Worm (Caenorhabditis elegans) whole organism, L3 larva: ENCODE results near the gene faah-3.
A peak's percentile ranks its signal among the peaks of the same experiment; 100 is the strongest.

ENCODE experiments used
- R02D3.7 ChIP-seq: fragments of 150-350 bp; optimal IDR thresholded peaks from 2 replicates; lab custom pipeline; 2014; ENCODE audit warnings: missing biosample characterization, missing genetic modification characterization
- ZK546.5 ChIP-seq: sonication (generic microtip); optimal IDR thresholded peaks from 2 replicates; lab custom pipeline; 2017; ENCODE audit warnings: missing biosample characterization, missing genetic modification characterization
- aly-2 ChIP-seq: fragments of 150-350 bp; optimal IDR thresholded peaks from 2 replicates; lab custom pipeline; 2014; ENCODE audit warnings: missing biosample characterization, missing genetic modification characterization
- ama-1 ChIP-seq: fragments of 150-350 bp; optimal IDR thresholded peaks from 2 replicates; lab custom pipeline; 2018
- ceh-16 ChIP-seq: sonication (generic microtip); optimal IDR thresholded peaks from 2 replicates; lab custom pipeline; 2017; ENCODE audit warnings: missing biosample characterization, missing genetic modification characterization
- ceh-28 ChIP-seq: fragments of 150-350 bp; optimal IDR thresholded peaks from 2 replicates; lab custom pipeline; 2014; ENCODE audit warnings: missing biosample characterization, missing genetic modification reagents, missing genetic modification characterization
- ceh-9 ChIP-seq: sonication (generic microtip); optimal IDR thresholded peaks from 2 replicates; lab custom pipeline; 2018; ENCODE audit warnings: missing biosample characterization, missing genetic modification characterization
- egl-27 ChIP-seq: sonication (generic microtip); optimal IDR thresholded peaks from 4 replicates; lab custom pipeline; 2017; ENCODE audit warnings: missing biosample characterization, missing genetic modification reagents, missing genetic modification characterization
- elt-1 ChIP-seq: fragments of 150-350 bp; optimal IDR thresholded peaks from 2 replicates; lab custom pipeline; 2014; ENCODE audit warnings: missing biosample characterization, missing genetic modification characterization
- elt-2 ChIP-seq: sonication (generic microtip); optimal IDR thresholded peaks from 2 replicates; lab custom pipeline; 2016; ENCODE audit warnings: missing genetic modification reagents, mild to moderate bottlenecking, missing genetic modification characterization, missing compliant biosample characterization
- eor-1 ChIP-seq, 2 experiments: fragments of 150-350 bp; optimal IDR thresholded peaks; 2 replicates each; lab custom pipeline; 2014 to 2018; ENCODE audit warnings: missing biosample characterization in 2 of 2, missing genetic modification characterization in 2 of 2
- fkh-2 ChIP-seq: fragments of 150-350 bp; optimal IDR thresholded peaks from 2 replicates; lab custom pipeline; 2014; ENCODE audit warnings: missing biosample characterization, missing genetic modification reagents, missing genetic modification characterization
- fos-1 ChIP-seq: fragments of 150-350 bp; optimal IDR thresholded peaks from 2 replicates; lab custom pipeline; 2014; ENCODE audit warnings: missing biosample characterization, missing genetic modification characterization
- lin-15B ChIP-seq: fragments of 150-350 bp; optimal IDR thresholded peaks from 2 replicates; lab custom pipeline; 2014; ENCODE audit warnings: missing biosample characterization, missing genetic modification characterization
- lin-39 ChIP-seq: fragments of 150-350 bp; optimal IDR thresholded peaks from 2 replicates; lab custom pipeline; 2018; ENCODE audit warnings: missing biosample characterization, missing genetic modification reagents, missing genetic modification characterization
- lsy-12 ChIP-seq: sonication (generic microtip); optimal IDR thresholded peaks from 2 replicates; lab custom pipeline; 2016; ENCODE audit warnings: mild to moderate bottlenecking, missing genetic modification characterization, missing compliant biosample characterization
- nfya-1 ChIP-seq: sonication (generic microtip); optimal IDR thresholded peaks from 2 replicates; lab custom pipeline; 2017; ENCODE audit warnings: missing genetic modification characterization, mild to moderate bottlenecking, missing compliant biosample characterization, antibody characterized with exemption, moderate library complexity; ENCODE audit not compliant: insufficient read depth
- nhr-237 ChIP-seq: fragments of 150-350 bp; optimal IDR thresholded peaks from 2 replicates; lab custom pipeline; 2014; ENCODE audit warnings: missing biosample characterization, missing genetic modification characterization
- nhr-25 ChIP-seq: sonication (generic microtip); optimal IDR thresholded peaks from 2 replicates; lab custom pipeline; 2017; ENCODE audit warnings: missing biosample characterization, missing genetic modification characterization
- nhr-67 ChIP-seq: fragments of 150-350 bp; optimal IDR thresholded peaks from 2 replicates; lab custom pipeline; 2014; ENCODE audit warnings: missing biosample characterization, missing genetic modification characterization
- nhr-76 ChIP-seq: fragments of 150-350 bp; sonication (generic microtip); optimal IDR thresholded peaks from 5 replicates; lab custom pipeline; 2014; ENCODE audit warnings: missing biosample characterization, missing genetic modification characterization
- pha-4 ChIP-seq: fragments of 150-350 bp; optimal IDR thresholded peaks from 2 replicates; lab custom pipeline; 2014; ENCODE audit warnings: missing biosample characterization, missing genetic modification reagents, missing genetic modification characterization
- pqm-1 ChIP-seq: fragments of 150-350 bp; optimal IDR thresholded peaks from 2 replicates; lab custom pipeline; 2017; ENCODE audit warnings: missing biosample characterization, missing genetic modification characterization, inconsistent platforms
- skn-1 ChIP-seq: fragments of 150-350 bp; optimal IDR thresholded peaks from 2 replicates; lab custom pipeline; 2014; ENCODE audit warnings: missing biosample characterization, missing genetic modification characterization
- snpc-4 ChIP-seq: fragments of 150-350 bp; optimal IDR thresholded peaks from 2 replicates; lab custom pipeline; 2014; ENCODE audit warnings: missing biosample characterization, missing genetic modification characterization
- unc-39 ChIP-seq: sonication (generic microtip); optimal IDR thresholded peaks from 4 replicates; lab custom pipeline; 2017; ENCODE audit warnings: missing biosample characterization, missing genetic modification characterization
- zag-1 ChIP-seq: fragments of 150-350 bp; optimal IDR thresholded peaks from 2 replicates; lab custom pipeline; 2014; ENCODE audit warnings: missing biosample characterization, missing genetic modification characterization

faah-3 gene

DNA sequence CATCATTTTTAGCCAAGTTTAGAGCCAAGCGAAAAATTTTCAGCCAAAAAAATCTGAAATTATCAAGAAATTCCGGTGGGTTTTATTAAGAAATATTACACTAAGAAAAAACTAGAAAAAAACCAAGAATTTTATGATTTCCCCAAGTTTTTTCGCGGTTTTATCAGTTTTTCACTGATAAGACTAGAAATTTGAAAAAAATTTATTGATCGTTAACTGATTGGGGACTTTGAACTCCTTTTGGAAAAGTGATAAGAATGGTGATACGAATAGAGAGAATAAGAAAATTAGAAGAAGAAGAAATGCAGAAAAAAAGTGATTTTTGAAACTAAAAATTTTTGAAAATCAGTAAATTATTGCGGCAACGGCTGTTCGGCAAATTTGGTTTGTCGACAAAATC lies at the start of gene faah-3:
faah-3 (minus strand) TSS at position 53 of the 400 bp plus-strand sequence.
- TF ChIP-seq fkh-2 (no peak), skn-1 (no peak), pha-4 (tag; lab: Kevin White, UChicago) (peak; percentile 13), elt-2 (peak; percentile 86), pqm-1 (tag; lab: Kevin White, UChicago) (peak; percentile 87)
- TF ChIP-seq, all 47 proteins: peak for 3

DNA sequence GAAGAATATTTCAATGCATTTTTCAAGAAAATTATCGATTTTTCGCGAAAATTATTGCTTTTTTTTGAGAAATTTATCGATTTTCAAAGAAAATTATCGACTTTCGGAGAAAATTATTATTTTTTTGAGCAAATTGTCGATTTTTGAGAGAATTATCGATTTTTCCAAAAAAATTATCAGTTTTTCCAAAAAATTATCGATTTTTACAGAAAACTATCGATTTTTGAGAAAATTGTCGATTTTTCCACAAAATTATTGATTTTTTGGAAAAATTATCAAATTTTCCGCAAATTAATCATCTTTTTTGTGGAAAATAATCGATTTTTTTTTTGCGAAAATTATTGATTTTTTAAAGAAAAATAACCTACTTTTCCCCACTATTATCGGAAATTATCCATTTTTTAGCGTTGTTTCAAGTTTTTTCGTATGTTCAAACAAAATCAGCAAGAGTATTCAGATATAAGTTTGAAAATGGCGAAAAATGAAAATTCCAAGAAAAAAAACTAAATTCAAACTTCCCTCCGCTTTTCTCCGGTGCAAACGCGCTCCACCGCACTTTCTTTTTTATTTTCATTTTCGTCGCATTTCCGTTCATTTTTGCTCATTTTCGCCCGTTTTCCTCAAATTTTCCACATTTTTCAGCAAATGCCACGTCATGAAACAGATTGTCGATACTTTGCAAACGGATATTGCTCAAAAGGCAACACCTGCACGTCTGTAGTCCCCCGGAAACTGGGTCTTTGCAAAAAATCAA lies 46.4 kb upstream of the faah-3 start, which contains the start of gene lep-2:
lep-2 (plus strand) TSS at position 637 of the 754 bp plus-strand sequence.
- TF ChIP-seq ceh-9 (tag; lab: Kevin White, UChicago) (no peak), ceh-28 (tag; lab: Kevin White, UChicago) (peak; percentile 96), nfya-1 (tag; lab: Kevin White, UChicago) (peak; percentile 4), lin-15B (tag; lab: Kevin White, UChicago) (peak; percentile 40)

DNA sequence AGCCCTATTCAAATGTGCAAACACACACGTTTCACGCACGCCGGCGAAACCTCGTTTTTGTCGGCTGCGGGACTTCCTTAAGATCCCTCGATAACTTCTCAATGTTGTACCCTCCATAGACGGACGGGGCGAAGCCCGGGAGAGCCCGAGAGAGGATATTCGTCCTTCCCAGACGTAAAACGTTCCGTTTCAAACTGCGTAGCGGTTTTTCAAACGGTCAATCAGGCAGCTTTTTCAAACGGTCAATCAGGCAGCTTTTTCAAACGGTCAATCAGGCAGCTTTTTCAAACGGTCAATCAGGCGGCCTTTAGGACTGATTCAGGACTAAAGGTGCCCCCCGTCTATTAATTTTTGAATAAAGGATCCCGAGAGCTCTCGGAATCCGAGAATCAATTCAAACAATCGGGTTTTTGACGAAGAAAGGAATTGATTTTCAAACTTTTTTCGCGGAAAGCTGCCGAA lies 45.8 kb upstream of the faah-3 start:
- TF ChIP-seq R02D3.7 (tag; lab: Kevin White, UChicago), result no peak
- peak; percentile 25 for TF ChIP-seq pqm-1 (tag; lab: Kevin White, UChicago)
- TF ChIP-seq ama-1 (lab: Kevin White, UChicago), result peak; percentile 92
- TF ChIP-seq snpc-4 (tag; lab: Kevin White, UChicago), result peak; percentile 94
- TF ChIP-seq elt-2, result peak; percentile 3
- no peak for TF ChIP-seq nhr-67 (tag; lab: Kevin White, UChicago)

DNA sequence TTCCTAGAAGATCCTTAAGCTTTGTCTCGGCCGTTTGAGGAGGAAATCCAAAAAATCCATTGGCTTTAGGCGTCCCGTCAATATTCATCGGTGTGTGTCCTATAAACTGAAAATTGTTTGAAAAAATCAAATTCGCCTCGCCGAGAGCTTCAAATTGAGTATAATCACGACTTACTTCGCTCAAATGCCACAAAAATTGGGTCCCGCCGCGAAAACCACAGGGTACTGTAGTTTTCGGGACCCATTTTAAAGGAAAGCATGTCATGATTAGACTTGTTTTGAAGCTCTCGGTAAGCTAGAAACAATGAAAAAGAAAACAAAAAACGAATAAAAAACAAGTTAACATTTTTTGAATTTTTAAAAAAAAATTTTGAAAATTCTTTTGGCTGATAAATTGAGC lies 44.9 kb upstream of the faah-3 start, which contains the start of gene egrh-2:
egrh-2 (minus strand) TSS at position 101 of the 400 bp plus-strand sequence.
- no peak for TF ChIP-seq fos-1 (tag; lab: Kevin White, UChicago)
- no peak for TF ChIP-seq ceh-28 (tag; lab: Kevin White, UChicago)
- no peak for TF ChIP-seq zag-1 (tag; lab: Kevin White, UChicago)
- no peak for TF ChIP-seq lin-15B (tag; lab: Kevin White, UChicago)
- TF ChIP-seq egl-27 (tag; lab: Kevin White, UChicago), result no peak
- TF ChIP-seq eor-1 (tag; optimal IDR thresholded peaks at IDR 0.05; lab: Kevin White, UChicago), result no peak
- TF ChIP-seq pqm-1 (tag; lab: Kevin White, UChicago), result no peak
- TF ChIP-seq ceh-16, result no peak
- TF ChIP-seq lsy-12 (tag; lab: Kevin White, UChicago), result no peak
- TF ChIP-seq lin-39, result no peak
- TF ChIP-seq nhr-76 (tag; lab: Kevin White, UChicago), result no peak
- no peak for TF ChIP-seq nhr-25 (tag; lab: Kevin White, UChicago)
- no peak for TF ChIP-seq elt-1 (tag; lab: Kevin White, UChicago)
- no peak for TF ChIP-seq fkh-2
- no peak for TF ChIP-seq ceh-9 (tag; lab: Kevin White, UChicago)
- TF ChIP-seq nhr-237 (tag; lab: Kevin White, UChicago), result no peak
- no peak for TF ChIP-seq ZK546.5 (tag; lab: Kevin White, UChicago)
- TF ChIP-seq unc-39 (tag; lab: Kevin White, UChicago), result no peak

DNA sequence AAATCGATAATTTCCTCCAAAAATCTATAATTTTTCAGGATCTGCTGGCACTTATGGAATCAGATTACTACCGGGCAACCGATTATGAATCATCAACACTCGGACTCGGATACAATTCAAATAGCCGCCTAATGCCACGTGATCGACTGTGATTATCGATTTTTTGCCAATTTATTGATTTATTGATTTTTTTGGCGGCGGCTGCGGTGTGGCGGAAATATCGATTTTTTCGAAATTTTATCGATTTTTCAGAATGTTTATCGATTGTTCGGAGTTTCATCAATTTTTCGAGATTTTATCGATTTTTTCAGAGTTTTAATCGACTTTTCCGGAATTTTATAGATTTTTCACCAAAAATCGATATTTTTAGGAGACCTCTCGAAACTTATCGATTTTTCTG lies 38.1 kb upstream of the faah-3 start:
- TF ChIP-seq lin-39 (no peak), aly-2 (tag; lab: Kevin White, UChicago) (no peak), ceh-28 (tag; lab: Kevin White, UChicago) (peak; percentile 99)

DNA sequence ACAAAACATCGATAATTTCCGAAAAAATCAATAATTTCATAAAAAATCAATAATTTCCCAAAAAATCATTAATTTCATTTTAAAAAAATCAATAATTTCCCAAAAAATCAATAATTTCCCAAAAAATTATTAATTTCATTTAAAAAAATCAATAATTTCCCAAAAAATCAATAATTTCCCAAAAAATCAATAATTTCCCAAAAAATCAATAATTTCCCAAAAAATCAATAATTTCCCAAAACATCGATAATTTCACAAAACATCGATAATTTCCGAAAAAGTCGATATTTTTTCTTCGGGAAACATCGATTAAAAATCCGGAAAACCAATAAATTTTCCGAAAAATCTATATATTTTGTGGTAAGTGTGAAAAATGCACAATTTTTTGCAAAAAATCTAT lies 32.9 kb upstream of the faah-3 start:
- peak; percentile 90 for TF ChIP-seq ceh-28 (tag; lab: Kevin White, UChicago)

DNA sequence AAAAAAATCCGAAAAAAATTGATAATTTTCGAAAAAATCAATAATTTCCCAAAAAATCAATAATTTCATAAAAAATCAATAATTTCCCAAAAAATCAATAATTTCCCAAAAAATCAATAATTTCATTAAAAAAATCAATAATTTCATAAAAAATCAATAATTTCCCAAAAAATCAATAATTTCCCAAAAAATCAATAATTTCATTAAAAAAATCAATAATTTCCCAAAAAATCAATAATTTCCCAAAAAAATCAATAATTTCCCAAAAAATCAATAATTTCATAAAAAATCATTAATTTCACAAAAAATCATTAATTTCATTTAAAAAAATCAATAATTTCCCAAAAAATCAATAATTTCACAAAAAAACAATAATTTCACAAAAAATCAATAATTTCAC lies 32.3 kb upstream of the faah-3 start:
- TF ChIP-seq ceh-28 (tag; lab: Kevin White, UChicago), result peak; percentile 98
